Fruit fly (Drosophila melanogaster): Measurements from ENCODE around the gene UGP.

DNA sequence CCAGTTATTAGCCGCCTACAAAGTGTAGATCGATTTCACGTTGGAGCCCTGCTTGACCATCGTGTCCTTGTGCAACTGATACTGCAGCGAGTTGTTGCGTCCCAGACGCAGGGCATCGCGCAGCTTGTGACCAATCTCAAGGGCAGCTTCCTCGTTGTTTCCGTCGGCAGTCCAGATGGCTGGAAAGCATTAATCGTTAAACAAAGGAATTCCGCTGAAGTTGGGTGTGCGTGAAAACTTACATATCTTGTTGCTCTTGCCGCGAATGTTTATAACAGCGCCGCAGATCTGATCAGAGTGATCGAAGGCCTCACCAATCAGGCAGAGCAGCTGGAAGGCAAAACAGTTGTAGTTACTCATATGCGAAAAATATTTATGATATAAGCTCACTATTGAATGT is 41.1 kb upstream of the UGP start:
- TF ChIP-seq psq (optimal IDR thresholded peaks at IDR 0.05) (no peak), usp (GFP tag; optimal IDR thresholded peaks at IDR 0.05) (no peak), EcR (GFP tag; optimal IDR thresholded peaks at IDR 0.05) (no peak), pan (optimal IDR thresholded peaks at IDR 0.05) (no peak), CG8478 (optimal IDR thresholded peaks at IDR 0.05) (no peak), Dll (optimal IDR thresholded peaks at IDR 0.05) (no peak)

All from whole organism.